Worm (Caenorhabditis elegans) whole organism, L4 larva: Measurements from ENCODE around the gene Y54G11A.19.

Experiments
- D1046.2 ChIP-seq: fragments of 200-800 bp; sonication (Bioruptor generic); IDR thresholded peaks from 2 replicates; pipeline ENCODE4 v1.3.6; 2022; ENCODE audit warnings: missing genetic modification characterization, missing compliant biosample characterization
- F10B5.3 ChIP-seq: sonication (generic microtip); optimal IDR thresholded peaks from 2 replicates; lab custom pipeline; 2016; ENCODE audit warnings: mild to moderate bottlenecking, missing genetic modification characterization, missing compliant biosample characterization
- F26F4.8 ChIP-seq: fragments of 200-800 bp; sonication (Bioruptor generic); conservative IDR thresholded peaks from 2 replicates; pipeline ENCODE4 v1.3.6; 2022; ENCODE audit warnings: missing genetic modification characterization, missing compliant biosample characterization
- F44E2.7 ChIP-seq: fragments of 200-800 bp; sonication (Bioruptor generic); IDR thresholded peaks from 2 replicates; pipeline ENCODE4 v2.1.2; 2022; ENCODE audit warnings: missing genetic modification characterization, missing compliant biosample characterization
- Y48G9A.11 ChIP-seq: fragments of 200-800 bp; sonication (Bioruptor generic); IDR thresholded peaks from 2 replicates; pipeline ENCODE4 v1.3.6; 2022; ENCODE audit warnings: missing genetic modification reagents, missing genetic modification characterization, missing compliant biosample characterization
- ceh-82 ChIP-seq: sonication (generic microtip); optimal IDR thresholded peaks from 2 replicates; lab custom pipeline; 2017; ENCODE audit warnings: missing biosample characterization, missing genetic modification characterization
- ces-1 ChIP-seq: fragments of 150-350 bp; sonication (generic microtip); optimal IDR thresholded peaks from 4 replicates; lab custom pipeline; 2014; ENCODE audit warnings: missing biosample characterization, missing genetic modification reagents, missing genetic modification characterization
- ctbp-1 ChIP-seq: fragments of 200-800 bp; sonication (Bioruptor generic); IDR thresholded peaks from 2 replicates; pipeline ENCODE4 v1.3.6; 2022; ENCODE audit warnings: missing genetic modification reagents, missing genetic modification characterization, missing compliant biosample characterization
- daf-12 ChIP-seq: fragments of 150-350 bp; optimal IDR thresholded peaks from 2 replicates; lab custom pipeline; 2014; ENCODE audit warnings: missing biosample characterization, missing genetic modification reagents, missing genetic modification characterization
- daf-19 ChIP-seq: fragments of 200-800 bp; sonication (Bioruptor generic); conservative IDR thresholded peaks from 2 replicates; pipeline ENCODE4 v1.3.6; 2022; ENCODE audit warnings: missing genetic modification characterization, missing compliant biosample characterization
- daf-8 ChIP-seq: fragments of 200-800 bp; sonication (Bioruptor generic); IDR thresholded peaks from 2 replicates; pipeline ENCODE4 v1.3.6; 2022; ENCODE audit warnings: missing genetic modification characterization, missing compliant biosample characterization
- dmd-8 ChIP-seq: fragments of 200-800 bp; sonication (Bioruptor generic); IDR thresholded peaks from 2 replicates; pipeline ENCODE4 v1.3.6; 2022; ENCODE audit warnings: missing genetic modification characterization, missing compliant biosample characterization
- duxl-1 ChIP-seq: sonication (generic microtip); optimal IDR thresholded peaks from 2 replicates; lab custom pipeline; 2016; ENCODE audit warnings: mild to moderate bottlenecking, missing genetic modification characterization, moderate library complexity, missing compliant biosample characterization; ENCODE audit not compliant: poor library complexity
- fos-1 ChIP-seq: fragments of 150-350 bp; optimal IDR thresholded peaks from 2 replicates; lab custom pipeline; 2014; ENCODE audit warnings: missing biosample characterization, missing genetic modification characterization
- hif-1 ChIP-seq, 2 experiments: sonication (generic microtip); optimal IDR thresholded peaks; 2 replicates each; lab custom pipeline; 2016 to 2017; ENCODE audit warnings: missing compliant biosample characterization in 2 of 2, missing genetic modification characterization in 2 of 2, missing genetic modification reagents in 2 of 2, missing genotype in 2 of 2, mild to moderate bottlenecking in 1 of 2
- lsy-2 ChIP-seq, 2 experiments: fragments of 150-350 bp in 1 of 2; sonication (generic microtip) in 1 of 2; optimal IDR thresholded peaks; 2 replicates each; lab custom pipeline; 2014 to 2017; ENCODE audit warnings: missing biosample characterization in 2 of 2, missing genetic modification characterization in 2 of 2
- madf-9 ChIP-seq: fragments of 200-800 bp; sonication (Bioruptor generic); conservative IDR thresholded peaks from 2 replicates; pipeline ENCODE4 v1.3.6; 2022; ENCODE audit warnings: missing genetic modification reagents, missing genetic modification characterization, missing compliant biosample characterization
- mdl-1 ChIP-seq, 2 experiments: fragments of 150-350 bp in 1 of 2; sonication (generic microtip) in 1 of 2; optimal IDR thresholded peaks; 2 replicates each; lab custom pipeline; 2014 to 2017; ENCODE audit warnings: missing biosample characterization in 2 of 2, missing genetic modification characterization in 2 of 2
- mep-1 ChIP-seq: fragments of 150-350 bp; sonication (generic microtip); optimal IDR thresholded peaks from 3 replicates; lab custom pipeline; 2014; ENCODE audit warnings: missing biosample characterization, missing genetic modification characterization
- mes-2 ChIP-seq: sonication (generic microtip); optimal IDR thresholded peaks from 2 replicates; lab custom pipeline; 2016; ENCODE audit warnings: missing genotype, mild to moderate bottlenecking, missing genetic modification characterization, missing compliant biosample characterization; ENCODE audit not compliant: poor library complexity, severe bottlenecking
- mxl-2 ChIP-seq: fragments of 200-800 bp; sonication (Bioruptor generic); conservative IDR thresholded peaks from 2 replicates; pipeline ENCODE4 v1.3.6; 2022; ENCODE audit warnings: missing genetic modification reagents, missing genetic modification characterization, missing compliant biosample characterization
- nhr-11 ChIP-seq: fragments of 150-350 bp; optimal IDR thresholded peaks from 2 replicates; lab custom pipeline; 2014; ENCODE audit warnings: missing biosample characterization, missing genetic modification characterization
- nhr-237 ChIP-seq: sonication (generic microtip); optimal IDR thresholded peaks from 2 replicates; lab custom pipeline; 2017; ENCODE audit warnings: missing biosample characterization, missing genetic modification characterization
- nhr-42 ChIP-seq: fragments of 200-800 bp; sonication (Bioruptor generic); IDR thresholded peaks from 2 replicates; pipeline ENCODE4 v1.3.6; 2022; ENCODE audit warnings: missing genetic modification characterization, missing compliant biosample characterization
- nhr-6 ChIP-seq: fragments of 150-350 bp; optimal IDR thresholded peaks from 2 replicates; lab custom pipeline; 2014; ENCODE audit warnings: missing biosample characterization, missing genetic modification characterization
- pha-4 ChIP-seq, 2 experiments: fragments of 150-350 bp in 1 of 2; fragments of 200-800 bp in 1 of 2; sonication (Bioruptor generic) in 1 of 2; IDR thresholded peaks in 1 of 2; optimal IDR thresholded peaks in 1 of 2; 2 replicates each; pipeline versions ENCODE4 v1.3.6 to Lab custom; 2014 to 2022; ENCODE audit warnings: missing genetic modification characterization in 2 of 2, missing genetic modification reagents in 2 of 2, missing biosample characterization in 1 of 2, missing compliant biosample characterization in 1 of 2
- pqm-1 ChIP-seq: sonication (generic microtip); optimal IDR thresholded peaks from 2 replicates; lab custom pipeline; 2017; ENCODE audit warnings: missing biosample characterization, missing genetic modification characterization
- rbr-2 ChIP-seq: sonication (generic microtip); optimal IDR thresholded peaks from 2 replicates; lab custom pipeline; 2016; ENCODE audit warnings: missing genotype, missing genetic modification characterization, missing compliant biosample characterization
- saeg-2 ChIP-seq: fragments of 200-800 bp; sonication (Bioruptor generic); IDR thresholded peaks from 2 replicates; pipeline ENCODE4 v1.3.6; 2022; ENCODE audit warnings: missing genetic modification reagents, missing genetic modification characterization, missing compliant biosample characterization
- snpc-4 ChIP-seq: fragments of 150-350 bp; optimal IDR thresholded peaks from 2 replicates; lab custom pipeline; 2014; ENCODE audit warnings: missing biosample characterization, missing genetic modification characterization
- spr-1 ChIP-seq: sonication (generic microtip); optimal IDR thresholded peaks from 2 replicates; lab custom pipeline; 2016; ENCODE audit warnings: mild to moderate bottlenecking, missing genetic modification characterization, missing compliant biosample characterization
- spr-3 ChIP-seq: fragments of 200-800 bp; sonication (Bioruptor generic); optimal IDR thresholded peaks from 2 replicates; lab custom pipeline; 2018; ENCODE audit warnings: mild to moderate bottlenecking, missing genetic modification characterization, missing compliant biosample characterization
- zip-11 ChIP-seq: fragments of 200-800 bp; sonication (Bioruptor generic); IDR thresholded peaks from 2 replicates; pipeline ENCODE4 v1.3.6; 2022; ENCODE audit warnings: missing genetic modification characterization, missing compliant biosample characterization

The Y54G11A.19 gene

ce11 chrII:14214109-14214508 lies 42.6 kb downstream of the Y54G11A.19 start, which contains the start of gene Y48B6A.10:
TSS of gene Y48B6A.10 (plus strand) at chrII:14214409.
- TF ChIP-seq zip-11 (GFP tag; lab: Robert Waterston, UW) (no peak), ces-1 (no peak), daf-19 (GFP tag; lab: Robert Waterston, UW) (no peak), mep-1 (no peak), F44E2.7 (GFP tag; lab: Robert Waterston, UW) (no peak), nhr-6 (tag; lab: Kevin White, UChicago) (no peak), spr-1 (tag; lab: Kevin White, UChicago) (no peak), pqm-1 (tag; lab: Kevin White, UChicago) (no peak), rbr-2 (tag; lab: Kevin White, UChicago) (no peak), spr-3 (GFP tag; lab: Kevin White, UChicago) (no peak), nhr-42 (GFP tag; lab: Robert Waterston, UW) (no peak), F10B5.3 (tag; lab: Kevin White, UChicago) (no peak), saeg-2 (GFP tag; lab: Robert Waterston, UW) (no peak), dmd-8 (GFP tag; lab: Robert Waterston, UW) (no peak), F26F4.8 (GFP tag; lab: Robert Waterston, UW) (no peak), ctbp-1 (GFP tag; lab: Robert Waterston, UW) (no peak), ceh-82 (tag; lab: Kevin White, UChicago) (no peak)

DNA sequence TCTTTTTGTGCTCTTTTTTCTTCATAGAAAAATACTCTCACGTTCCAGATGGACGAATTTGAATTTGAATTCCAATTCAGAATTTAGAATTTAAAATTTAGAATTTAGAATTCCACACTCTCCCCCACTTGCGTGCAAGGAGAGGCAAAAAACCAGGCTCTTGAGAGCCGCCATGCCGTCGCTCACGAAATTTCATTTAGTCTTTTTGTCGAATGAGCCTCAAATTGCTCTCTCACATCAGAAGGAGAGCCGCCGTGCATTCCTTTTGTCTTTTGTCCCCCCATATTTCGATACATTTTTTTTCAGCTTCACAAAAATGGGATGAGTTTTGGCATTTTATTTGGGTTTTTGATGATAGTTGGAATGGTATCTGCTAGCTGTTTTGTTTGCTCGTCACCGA lies 45.6 kb downstream of the Y54G11A.19 start, which contains the start of gene hot-7:
hot-7 (plus strand) TSS at position 301 of the 400 bp plus-strand sequence.
- TF ChIP-seq nhr-237 (tag; lab: Kevin White, UChicago) = no peak
- TF ChIP-seq lsy-2 (tag; optimal IDR thresholded peaks at IDR 0.05; lab: Kevin White, UChicago) = no peak
- TF ChIP-seq mes-2 (tag; lab: Kevin White, UChicago) = no peak
- TF ChIP-seq mxl-2 (GFP tag; lab: Robert Waterston, UW) = no peak
- TF ChIP-seq duxl-1 = no peak
- no peak for TF ChIP-seq fos-1 (tag; lab: Kevin White, UChicago)
- no peak for TF ChIP-seq daf-12 (tag; lab: Kevin White, UChicago)
- no peak for TF ChIP-seq hif-1 (tag; optimal IDR thresholded peaks at IDR 0.05; lab: Kevin White, UChicago)
- TF ChIP-seq nhr-11 (tag; lab: Kevin White, UChicago) = no peak
- TF ChIP-seq D1046.2 = no peak
- no peak for TF ChIP-seq mdl-1 (tag; optimal IDR thresholded peaks at IDR 0.05; lab: Kevin White, UChicago)
- TF ChIP-seq Y48G9A.11 = no peak
- no peak for TF ChIP-seq daf-8
- no peak for TF ChIP-seq pha-4 (GFP tag; IDR thresholded peaks at IDR 0.05; lab: Robert Waterston, UW)
- no peak for TF ChIP-seq pha-4 (tag; optimal IDR thresholded peaks at IDR 0.05; lab: Kevin White, UChicago)
- TF ChIP-seq madf-9 = no peak
- no peak for TF ChIP-seq ceh-82 (tag; lab: Kevin White, UChicago)
- no peak for TF ChIP-seq ctbp-1 (GFP tag; lab: Robert Waterston, UW)
- TF ChIP-seq snpc-4 (tag; lab: Kevin White, UChicago) = no peak
